Fruit fly (Drosophila melanogaster) whole organism, wandering third instar larva: ENCODE measurements around the gene Rab27.

Source experiments
- Abd-B ChIP-seq: fragments of >200 bp; optimal IDR thresholded peaks from 2 replicates; lab custom pipeline; 2017; ENCODE audit warnings: missing biosample characterization, missing genetic modification characterization
- CG32264 ChIP-seq: fragments of 200-800 bp; sonication (Bioruptor generic); optimal IDR thresholded peaks from 2 replicates; lab custom pipeline; 2016; ENCODE audit warnings: missing biosample characterization, missing genetic modification characterization
- CG9705 ChIP-seq: fragments of 200-800 bp; sonication (Bioruptor generic); optimal IDR thresholded peaks from 2 replicates; lab custom pipeline; 2018; ENCODE audit warnings: missing biosample characterization, mild to moderate bottlenecking, missing genetic modification characterization
- CrebA ChIP-seq: fragments of 200-800 bp; sonication (Bioruptor generic); optimal IDR thresholded peaks from 2 replicates; lab custom pipeline; 2016; ENCODE audit warnings: missing biosample characterization, mild to moderate bottlenecking, missing genetic modification characterization, borderline replicate concordance
- Dfd ChIP-seq: fragments of >200 bp; optimal IDR thresholded peaks from 2 replicates; lab custom pipeline; 2017; ENCODE audit warnings: missing biosample characterization, missing genetic modification characterization
- Dif ChIP-seq: fragments of 200-275, 200-300 bp; sonication (Bioruptor generic); optimal IDR thresholded peaks from 2 replicates; lab custom pipeline; 2018; ENCODE audit warnings: missing biosample characterization, missing genetic modification characterization; ENCODE audit not compliant: partially characterized antibody
- GATAd ChIP-seq: sonication (Bioruptor generic); optimal IDR thresholded peaks from 2 replicates; lab custom pipeline; 2016; ENCODE audit warnings: missing biosample characterization, missing genetic modification characterization
- HLH106 ChIP-seq: fragments of 200-800 bp; optimal IDR thresholded peaks from 3 replicates; lab custom pipeline; 2019; ENCODE audit warnings: missing biosample characterization, mild to moderate bottlenecking, missing genetic modification characterization, moderate library complexity
- Hnf4 ChIP-seq: fragments of 200-800 bp; sonication (Bioruptor generic); optimal IDR thresholded peaks from 2 replicates; lab custom pipeline; 2016; ENCODE audit warnings: missing biosample characterization, mild to moderate bottlenecking, missing genetic modification characterization
- Hr83 ChIP-seq: fragments of 200-300 bp; sonication (Bioruptor generic); optimal IDR thresholded peaks from 2 replicates; lab custom pipeline; 2016; ENCODE audit warnings: missing biosample characterization, mild to moderate bottlenecking, missing genetic modification characterization, moderate library complexity; ENCODE audit not compliant: poor library complexity, severe bottlenecking
- Jra ChIP-seq: sonication (Bioruptor generic); optimal IDR thresholded peaks from 2 replicates; lab custom pipeline; 2016; ENCODE audit warnings: missing biosample characterization, missing genetic modification characterization
- Mio ChIP-seq: sonication (Bioruptor generic); optimal IDR thresholded peaks from 2 replicates; lab custom pipeline; 2016; ENCODE audit warnings: missing biosample characterization, missing genetic modification characterization
- Myc ChIP-seq: fragments of >200 bp; optimal IDR thresholded peaks from 2 replicates; lab custom pipeline; 2017
- OdsH ChIP-seq: fragments of 200-800 bp; sonication (Bioruptor generic); optimal IDR thresholded peaks from 2 replicates; lab custom pipeline; 2016; ENCODE audit warnings: missing biosample characterization, mild to moderate bottlenecking, missing genetic modification characterization
- Rel ChIP-seq, 2 experiments: fragments of 200-800 bp; sonication (Bioruptor generic) in 1 of 2; optimal IDR thresholded peaks; 2 replicates in 1 of 2; 3 replicates in 1 of 2; lab custom pipeline; 2016 to 2019; ENCODE audit warnings: mild to moderate bottlenecking in 2 of 2, missing biosample characterization in 2 of 2, missing genetic modification characterization in 2 of 2, moderate library complexity in 1 of 2
- Sp1 ChIP-seq: fragments of 200-800 bp; sonication (Bioruptor generic); optimal IDR thresholded peaks from 3 replicates; lab custom pipeline; 2019; ENCODE audit warnings: missing biosample characterization, mild to moderate bottlenecking, missing genetic modification characterization, moderate library complexity
- Vsx2 ChIP-seq: fragments of 200-300, 225-300 bp; sonication (Bioruptor generic); optimal IDR thresholded peaks from 2 replicates; lab custom pipeline; 2018; ENCODE audit warnings: missing biosample characterization, missing genetic modification characterization; ENCODE audit not compliant: partially characterized antibody
- br ChIP-seq: fragments of 200-800 bp; sonication (Bioruptor generic); optimal IDR thresholded peaks from 2 replicates; lab custom pipeline; 2016; ENCODE audit warnings: missing biosample characterization, missing genetic modification characterization
- brk ChIP-seq: fragments of 200-800 bp; sonication (Bioruptor generic); optimal IDR thresholded peaks from 2 replicates; lab custom pipeline; 2016; ENCODE audit warnings: missing biosample characterization, mild to moderate bottlenecking, missing genetic modification characterization
- dl ChIP-seq, 2 experiments: fragments of 175-275, 200-275 bp in 1 of 2; fragments of 200-275 bp in 1 of 2; sonication (Bioruptor generic); optimal IDR thresholded peaks; lab custom pipeline; 2018; ENCODE audit warnings: mild to moderate bottlenecking in 2 of 2, missing biosample characterization in 2 of 2, missing genetic modification characterization in 2 of 2, moderate library complexity in 2 of 2; ENCODE audit not compliant: partially characterized antibody in 2 of 2, insufficient read depth in 1 of 2
- dmrt93B ChIP-seq: fragments of 200-800 bp; sonication (Bioruptor generic); optimal IDR thresholded peaks from 2 replicates; lab custom pipeline; 2018; ENCODE audit warnings: missing biosample characterization, mild to moderate bottlenecking, missing genetic modification characterization
- dsf ChIP-seq: sonication (Bioruptor generic); optimal IDR thresholded peaks from 2 replicates; lab custom pipeline; 2016; ENCODE audit warnings: missing biosample characterization, missing genetic modification characterization, borderline replicate concordance
- ey ChIP-seq: fragments of 200-800 bp; sonication (Bioruptor generic); optimal IDR thresholded peaks from 2 replicates; lab custom pipeline; 2016; ENCODE audit warnings: missing biosample characterization, missing genetic modification characterization
- foxo ChIP-seq, 2 experiments: fragments of 200-800 bp; sonication (Bioruptor generic); optimal IDR thresholded peaks; 2 replicates in 1 of 2; 3 replicates in 1 of 2; lab custom pipeline; 2016 to 2017; ENCODE audit warnings: missing biosample characterization in 2 of 2, missing genetic modification characterization in 2 of 2
- fru ChIP-seq: fragments of 200-800 bp; sonication (Bioruptor generic); optimal IDR thresholded peaks from 3 replicates; lab custom pipeline; 2016; ENCODE audit warnings: missing biosample characterization, mild to moderate bottlenecking, missing genetic modification characterization
- h ChIP-seq: fragments of 200-800 bp; sonication (Bioruptor generic); optimal IDR thresholded peaks from 3 replicates; lab custom pipeline; 2016; ENCODE audit warnings: missing biosample characterization, mild to moderate bottlenecking, missing genetic modification characterization
- lola ChIP-seq: fragments of >200 bp; optimal IDR thresholded peaks from 2 replicates; lab custom pipeline; 2017; ENCODE audit warnings: missing biosample characterization, missing genetic modification characterization
- pan ChIP-seq: fragments of >200 bp; optimal IDR thresholded peaks from 2 replicates; lab custom pipeline; 2017
- psq ChIP-seq: fragments of 200-800 bp; sonication (Bioruptor generic); optimal IDR thresholded peaks from 3 replicates; lab custom pipeline; 2017; ENCODE audit warnings: missing biosample characterization, mild to moderate bottlenecking, missing genetic modification characterization, moderate library complexity
- rgr ChIP-seq: fragments of 200-800 bp; sonication (Bioruptor generic); optimal IDR thresholded peaks from 3 replicates; lab custom pipeline; 2016; ENCODE audit warnings: missing biosample characterization, mild to moderate bottlenecking, missing genetic modification characterization
- sage ChIP-seq: fragments of 200-800 bp; sonication (Bioruptor generic); optimal IDR thresholded peaks from 2 replicates; lab custom pipeline; 2016; ENCODE audit warnings: missing biosample characterization, mild to moderate bottlenecking, missing genetic modification characterization
- sv ChIP-seq: fragments of 200-800 bp; sonication (Bioruptor generic); optimal IDR thresholded peaks from 3 replicates; lab custom pipeline; 2016; ENCODE audit warnings: missing biosample characterization, missing genetic modification characterization
- tai ChIP-seq: sonication (Bioruptor generic); optimal IDR thresholded peaks from 2 replicates; lab custom pipeline; 2016; ENCODE audit warnings: missing biosample characterization, missing genetic modification characterization
- usp ChIP-seq: fragments of >200 bp; optimal IDR thresholded peaks from 2 replicates; lab custom pipeline; 2017; ENCODE audit warnings: missing biosample characterization, missing genetic modification characterization
- woc ChIP-seq: sonication (Bioruptor generic); optimal IDR thresholded peaks from 2 replicates; lab custom pipeline; 2016; ENCODE audit warnings: missing biosample characterization, mild to moderate bottlenecking, missing genetic modification characterization

Gene Rab27

dm6 chrX:1512753-1513226 lies 36.0 kb upstream of the Rab27 start, which contains the start of gene CG14795 (continued):
- TF ChIP-seq CrebA (GFP tag; lab: Kevin White, UChicago) (no peak), sv (GFP tag; lab: Kevin White, UChicago) (no peak), dl (GFP tag; optimal IDR thresholded peaks at IDR 0.05; lab: Kevin White, UChicago; ENCODE audit: insufficient read depth in 1 of 2, partially characterized antibody in 2 of 2) (peak; percentile 32 to 76)
- TF ChIP-seq, all 38 proteins: peak for 9

DNA sequence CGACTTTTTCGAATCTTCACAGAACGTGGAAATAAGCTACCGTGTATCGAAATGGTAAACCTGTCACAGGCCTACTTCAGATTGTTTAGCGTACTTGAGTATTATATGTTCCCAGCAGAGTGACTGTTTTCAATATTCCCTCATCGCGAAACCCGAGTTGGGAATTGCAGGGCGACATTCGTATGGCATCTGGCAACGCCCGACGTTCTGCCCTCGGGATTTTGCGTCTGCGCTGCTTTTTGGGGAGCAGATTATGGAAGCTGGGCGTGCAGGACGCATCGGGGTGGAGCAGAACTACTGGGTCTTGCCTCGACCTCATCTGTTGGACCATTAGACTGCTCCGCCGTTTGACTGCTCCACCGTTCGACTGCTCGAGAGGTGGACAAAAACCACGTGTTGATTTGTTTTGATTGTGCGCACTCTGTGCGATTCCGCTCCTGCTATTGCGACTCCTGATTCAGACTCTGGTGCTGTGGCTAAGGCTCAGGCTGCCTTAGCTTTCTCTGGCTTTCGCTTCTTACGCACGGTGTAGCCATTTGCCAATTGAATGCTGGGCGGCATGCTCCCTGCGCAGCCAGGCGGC lies 31.6 kb upstream of the Rab27 start:
- TF ChIP-seq CG32264 (GFP tag; lab: Kevin White, UChicago) (no peak), CrebA (GFP tag; lab: Kevin White, UChicago) (no peak), brk (GFP tag; lab: Kevin White, UChicago) (no peak), woc (GFP tag; lab: Kevin White, UChicago) (no peak), foxo (GFP tag; optimal IDR thresholded peaks at IDR 0.05; lab: Kevin White, UChicago) (no peak), sv (GFP tag; lab: Kevin White, UChicago) (no peak), Myc (lab: Kevin White, UChicago) (no peak), Mio (no peak), Abd-B (GFP tag; lab: Kevin White, UChicago) (no peak), OdsH (GFP tag; lab: Kevin White, UChicago) (no peak), Vsx2 (GFP tag; lab: Kevin White, UChicago) (no peak), pan (no peak), Dif (GFP tag; lab: Kevin White, UChicago) (no peak), fru (GFP tag; lab: Kevin White, UChicago) (no peak), Sp1 (GFP tag; lab: Kevin White, UChicago) (no peak), Hnf4 (no peak), h (GFP tag; lab: Kevin White, UChicago) (no peak)

DNA sequence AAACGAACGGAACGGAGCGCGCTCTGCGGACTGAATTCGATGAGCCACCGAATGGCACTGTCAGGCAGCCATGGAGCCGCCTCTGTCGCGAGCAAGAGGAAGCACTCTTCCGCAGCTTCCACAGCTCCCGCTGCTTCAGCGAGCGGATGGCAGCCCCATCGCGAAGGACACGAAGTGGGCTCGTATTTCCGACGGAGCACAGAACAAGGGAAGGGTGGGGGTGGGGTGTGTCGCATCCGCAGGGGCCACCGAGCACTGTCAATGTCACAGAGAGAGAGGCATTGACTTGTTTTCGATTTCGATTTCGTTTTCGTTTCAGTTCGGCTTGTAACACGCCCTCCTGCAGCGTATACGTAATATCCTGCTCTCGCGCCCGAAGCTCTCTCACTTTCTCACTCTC lies 31.0 kb upstream of the Rab27 start, which contains the start of gene Nmdar2:
Nmdar2 (minus strand) TSS at position 59 of the 400 bp plus-strand sequence.
- TF ChIP-seq CG32264 (GFP tag; lab: Kevin White, UChicago): no peak
- no peak for TF ChIP-seq dmrt93B (GFP tag; lab: Kevin White, UChicago)
- no peak for TF ChIP-seq HLH106 (tag; lab: Kevin White, UChicago)
- no peak for TF ChIP-seq CG9705 (GFP tag; lab: Kevin White, UChicago)
- no peak for TF ChIP-seq OdsH (GFP tag; lab: Kevin White, UChicago)
- no peak for TF ChIP-seq br (GFP tag; lab: Kevin White, UChicago)
- no peak for TF ChIP-seq sage (GFP tag; lab: Kevin White, UChicago)
- no peak for TF ChIP-seq pan
- TF ChIP-seq Vsx2 (GFP tag; lab: Kevin White, UChicago): no peak
- no peak for TF ChIP-seq tai (GFP tag; lab: Kevin White, UChicago)
- TF ChIP-seq lola (GFP tag; lab: Kevin White, UChicago): no peak
- TF ChIP-seq foxo (GFP tag; optimal IDR thresholded peaks at IDR 0.05; lab: Kevin White, UChicago): no peak
- no peak for TF ChIP-seq Mio
- no peak for TF ChIP-seq Rel (GFP tag; optimal IDR thresholded peaks at IDR 0.05; lab: Kevin White, UChicago)
- no peak for TF ChIP-seq Rel (tag; optimal IDR thresholded peaks at IDR 0.05; lab: Kevin White, UChicago)
- TF ChIP-seq CrebA (GFP tag; lab: Kevin White, UChicago): no peak
- no peak for TF ChIP-seq usp (GFP tag; lab: Kevin White, UChicago)
- TF ChIP-seq Myc (lab: Kevin White, UChicago): no peak
- TF ChIP-seq, all 38 proteins: peak for 0

DNA sequence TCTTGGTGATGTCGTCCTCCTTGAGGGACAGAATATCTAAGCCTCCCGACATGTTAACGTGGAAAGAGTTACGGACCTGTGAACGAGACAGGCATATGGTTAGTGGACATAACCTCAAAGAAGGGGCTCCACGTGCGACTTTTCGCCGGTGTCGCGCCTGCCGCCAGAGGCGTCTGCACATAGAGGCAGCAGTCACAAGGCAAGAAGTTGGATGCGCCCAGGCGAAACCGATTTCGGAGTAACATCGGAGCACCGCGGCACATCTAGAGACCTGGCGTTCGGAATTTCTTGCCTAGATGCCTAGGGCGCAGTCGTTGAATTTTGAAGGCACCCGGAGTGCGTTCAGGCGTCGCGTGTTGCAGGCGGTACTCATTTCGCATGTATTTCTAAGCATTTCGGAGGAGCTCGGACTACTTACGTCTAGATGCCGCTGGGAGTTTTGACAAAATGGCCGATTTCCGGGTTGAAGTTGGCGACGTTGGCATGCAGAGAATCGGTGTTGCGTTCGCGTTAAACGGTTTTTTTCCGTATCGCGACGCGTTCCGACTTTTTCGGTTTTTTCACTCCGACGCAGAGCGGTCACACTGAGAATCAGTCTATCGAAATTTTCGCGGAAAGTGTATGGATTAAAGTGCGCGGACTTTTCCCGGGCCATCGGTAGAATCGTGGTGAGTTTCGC lies 6.2 kb upstream of the Rab27 start, which contains the start of the genes sta and inc:
sta (minus strand) TSS at position 574 of the 679 bp plus-strand sequence.
inc (plus strand) TSS at position 640 of the 679 bp plus-strand sequence.
- no peak for TF ChIP-seq Mio
- TF ChIP-seq tai (GFP tag; lab: Kevin White, UChicago): no peak
- TF ChIP-seq Hnf4: no peak
- TF ChIP-seq Dif (GFP tag; lab: Kevin White, UChicago): peak; percentile 68
- peak; percentile 72 for TF ChIP-seq HLH106 (tag; lab: Kevin White, UChicago)
- TF ChIP-seq pan: no peak
- TF ChIP-seq psq (GFP tag; lab: Kevin White, UChicago): peak; percentile 27
- TF ChIP-seq usp (GFP tag; lab: Kevin White, UChicago): no peak
- TF ChIP-seq sv (GFP tag; lab: Kevin White, UChicago): peak; percentile 15
- peak; percentile 29 for TF ChIP-seq OdsH (GFP tag; lab: Kevin White, UChicago)
- no peak for TF ChIP-seq Vsx2 (GFP tag; lab: Kevin White, UChicago)
- no peak for TF ChIP-seq Abd-B (GFP tag; lab: Kevin White, UChicago)
- TF ChIP-seq CG32264 (GFP tag; lab: Kevin White, UChicago): no peak
- no peak for TF ChIP-seq Rel (GFP tag; optimal IDR thresholded peaks at IDR 0.05; lab: Kevin White, UChicago)
- peak; percentile 72 for TF ChIP-seq Rel (tag; optimal IDR thresholded peaks at IDR 0.05; lab: Kevin White, UChicago)
- TF ChIP-seq CG9705 (GFP tag; lab: Kevin White, UChicago): peak; percentile 66
- no peak for TF ChIP-seq CrebA (GFP tag; lab: Kevin White, UChicago)
- TF ChIP-seq woc (GFP tag; lab: Kevin White, UChicago): peak; percentile 9
- TF ChIP-seq GATAd (GFP tag; lab: Kevin White, UChicago): no peak
- TF ChIP-seq Jra (GFP tag; lab: Kevin White, UChicago): no peak
- TF ChIP-seq brk (GFP tag; lab: Kevin White, UChicago): no peak
- TF ChIP-seq dmrt93B (GFP tag; lab: Kevin White, UChicago): peak; percentile 61
- TF ChIP-seq fru (GFP tag; lab: Kevin White, UChicago): peak; percentile 69
- TF ChIP-seq rgr: peak; percentile 83
- no peak for TF ChIP-seq Myc (lab: Kevin White, UChicago)
- no peak for TF ChIP-seq Dfd (GFP tag; lab: Kevin White, UChicago)
- TF ChIP-seq dsf (GFP tag; lab: Kevin White, UChicago): no peak
- peak; percentile 68 for TF ChIP-seq h (GFP tag; lab: Kevin White, UChicago)
- peak; percentile 33 for TF ChIP-seq Hr83 (GFP tag; lab: Kevin White, UChicago)
- peak; percentile 69 for TF ChIP-seq br (GFP tag; lab: Kevin White, UChicago)
- TF ChIP-seq ey: peak; percentile 37
